Worm (Caenorhabditis elegans): ENCODE results near the gene nhr-228.
"Not testable (repeated sequence)": the region's sequence is repeated elsewhere in the genome, so short reads cannot be mapped to it uniquely, and the experiment has no call there.

Gene nhr-228

ce11 chrV:2281499-2281898, at the start of gene nhr-228:
TSS of gene nhr-228 (plus strand) at chrV:2281759.
- TF ChIP-seq W03F9.2 (tag; optimal IDR thresholded peaks at IDR 0.05) (peak; percentile 17), him-1 (tag; optimal IDR thresholded peaks at IDR 0.05) (no peak), dao-5 (tag; optimal IDR thresholded peaks at IDR 0.05) (no peak)

ce11 chrV:2233177-2233576, 48.4 kb upstream of the nhr-228 start, which contains the start of gene nhr-96:
TSS of gene nhr-96 (plus strand) at chrV:2233477.
- no peak for TF ChIP-seq him-1 (tag; optimal IDR thresholded peaks at IDR 0.05)
- no peak for TF ChIP-seq dao-5 (tag; optimal IDR thresholded peaks at IDR 0.05)
- no peak for TF ChIP-seq W03F9.2 (tag; optimal IDR thresholded peaks at IDR 0.05)

- TF ChIP-seq W03F9.2 (tag; optimal IDR thresholded peaks at IDR 0.05): no peak
- no peak for TF ChIP-seq dao-5 (tag; optimal IDR thresholded peaks at IDR 0.05)
- no peak for TF ChIP-seq him-1 (tag; optimal IDR thresholded peaks at IDR 0.05)
Measured at ce11 chrV:2235848-2236247, 45.7 kb upstream of the nhr-228 start, which contains the start of gene cyp-33C4. TSS of gene cyp-33C4 (plus strand) at chrV:2236140.

- no peak for TF ChIP-seq dao-5 (tag; optimal IDR thresholded peaks at IDR 0.05)
Measured at ce11 chrV:2238012-2238411, 43.5 kb upstream of the nhr-228 start.

ce11 chrV:2242630-2243029, 38.9 kb upstream of the nhr-228 start, which contains the start of gene cyp-33C3:
TSS of gene cyp-33C3 (plus strand) at chrV:2242778.
- TF ChIP-seq him-1 (tag; optimal IDR thresholded peaks at IDR 0.05): no peak
- no peak for TF ChIP-seq dao-5 (tag; optimal IDR thresholded peaks at IDR 0.05)
- TF ChIP-seq W03F9.2 (tag; optimal IDR thresholded peaks at IDR 0.05): no peak

ce11 chrV:2244751-2245150, 36.8 kb upstream of the nhr-228 start, which contains the start of gene cyp-33C5:
TSS of gene cyp-33C5 (plus strand) at chrV:2245004.
- no peak for TF ChIP-seq W03F9.2 (tag; optimal IDR thresholded peaks at IDR 0.05)
- TF ChIP-seq him-1 (tag; optimal IDR thresholded peaks at IDR 0.05): no peak
- TF ChIP-seq dao-5 (tag; optimal IDR thresholded peaks at IDR 0.05): no peak

- TF ChIP-seq W03F9.2 (tag; optimal IDR thresholded peaks at IDR 0.05) (no peak), dao-5 (tag; optimal IDR thresholded peaks at IDR 0.05) (no peak), him-1 (tag; optimal IDR thresholded peaks at IDR 0.05) (no peak)
Measured at ce11 chrV:2249310-2249709, 32.2 kb upstream of the nhr-228 start, which contains the start of gene cyp-33C6. TSS of gene cyp-33C6 (minus strand) at chrV:2249410.

ce11 chrV:2250126-2250590, 31.4 kb upstream of the nhr-228 start, which contains the start of gene cyp-33C7:
TSS of gene cyp-33C7 (plus strand) at chrV:2250540.
- TF ChIP-seq dao-5 (tag; optimal IDR thresholded peaks at IDR 0.05): no peak
- no peak for TF ChIP-seq W03F9.2 (tag; optimal IDR thresholded peaks at IDR 0.05)
- TF ChIP-seq him-1 (tag; optimal IDR thresholded peaks at IDR 0.05): no peak

ce11 chrV:2251774-2252173, 29.8 kb upstream of the nhr-228 start:
- TF ChIP-seq him-1 (tag; optimal IDR thresholded peaks at IDR 0.05) (no peak), W03F9.2 (tag; optimal IDR thresholded peaks at IDR 0.05) (no peak), dao-5 (tag; optimal IDR thresholded peaks at IDR 0.05) (no peak)

ce11 chrV:2254553-2255124, 26.9 kb upstream of the nhr-228 start, which contains the start of gene str-253:
TSS of gene str-253 (minus strand) at chrV:2254603.
- TF ChIP-seq him-1 (tag; optimal IDR thresholded peaks at IDR 0.05) (no peak), dao-5 (tag; optimal IDR thresholded peaks at IDR 0.05) (no peak), W03F9.2 (tag; optimal IDR thresholded peaks at IDR 0.05) (no peak)

ce11 chrV:2255191-2255590, 26.4 kb upstream of the nhr-228 start, which contains the start of gene F41B5.1:
TSS of gene F41B5.1 (plus strand) at chrV:2255533.
- not testable (repeated sequence) for TF ChIP-seq W03F9.2, dao-5, him-1 (tag; optimal IDR thresholded peaks at IDR 0.05)

ce11 chrV:2259750-2260149, 21.8 kb upstream of the nhr-228 start, which contains the start of gene nhr-182:
TSS of gene nhr-182 (minus strand) at chrV:2259927.
- TF ChIP-seq dao-5 (tag; optimal IDR thresholded peaks at IDR 0.05) (no peak), him-1 (tag; optimal IDR thresholded peaks at IDR 0.05) (no peak), W03F9.2 (tag; optimal IDR thresholded peaks at IDR 0.05) (no peak)

- TF ChIP-seq W03F9.2 (tag; optimal IDR thresholded peaks at IDR 0.05) (no peak), dao-5 (tag; optimal IDR thresholded peaks at IDR 0.05) (no peak), him-1 (tag; optimal IDR thresholded peaks at IDR 0.05) (no peak)
Measured at ce11 chrV:2260660-2261059, 20.9 kb upstream of the nhr-228 start, which contains the start of gene F41B5.12. TSS of gene F41B5.12 (plus strand) at chrV:2260960.

- TF ChIP-seq dao-5 (tag; optimal IDR thresholded peaks at IDR 0.05) (no peak), W03F9.2 (tag; optimal IDR thresholded peaks at IDR 0.05) (no peak), him-1 (tag; optimal IDR thresholded peaks at IDR 0.05) (no peak)
Measured at ce11 chrV:2264455-2264854, 17.1 kb upstream of the nhr-228 start, which contains the start of gene nhr-183. TSS of gene nhr-183 (minus strand) at chrV:2264634.

Data from whole organism, L4/young adult.